Fruit fly (Drosophila melanogaster): Measurements from ENCODE around the gene Polr1C.
A peak's percentile ranks its signal among the peaks of the same experiment; 100 is the strongest.

DNA sequence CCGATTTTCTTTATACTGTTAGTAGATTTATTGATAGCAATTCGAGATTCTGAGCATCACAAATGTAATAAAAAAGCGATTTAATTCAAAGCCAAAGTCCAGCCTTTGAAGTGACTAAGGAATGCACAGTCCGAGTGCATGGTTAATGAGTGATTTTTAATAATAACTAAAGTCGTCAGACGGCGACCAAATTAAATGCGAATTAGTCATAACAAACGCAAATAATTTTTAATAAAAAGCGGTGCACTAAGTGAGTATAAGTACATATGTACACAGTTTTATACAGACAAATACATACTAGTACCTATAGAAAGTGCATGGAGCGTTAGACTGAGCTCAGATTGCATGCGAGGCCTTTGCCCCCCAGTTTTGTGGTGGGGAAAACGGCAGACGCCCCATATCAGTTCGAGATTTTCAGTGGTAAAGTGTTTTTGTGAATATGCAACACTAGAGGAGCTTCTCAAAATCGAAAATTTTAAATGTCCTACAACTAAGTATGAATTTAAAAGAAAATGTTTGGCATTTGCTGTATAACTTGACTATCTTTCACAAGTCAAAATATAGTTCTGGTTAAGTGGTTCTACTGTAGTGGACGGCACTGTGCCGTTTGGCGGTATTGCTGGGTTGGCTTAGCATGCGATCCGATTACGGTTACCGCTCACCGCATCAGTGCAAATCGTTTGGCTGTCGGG, 34.1 kb downstream of the Polr1C start:
- TF ChIP-seq CG8301 (tag; optimal IDR thresholded peaks at IDR 0.05) (peak; percentile 16), CG13204 (GFP tag; optimal IDR thresholded peaks at IDR 0.05) (no peak), Ets98B (GFP tag; IDR thresholded peaks at IDR 0.05) (peak; percentile 75), CG34367 (tag; optimal IDR thresholded peaks at IDR 0.05) (no peak), CG4496 (GFP tag; IDR thresholded peaks at IDR 0.05) (peak; percentile 65; the same call in 2 of the 3 replicates), CG10348 (GFP tag; IDR thresholded peaks at IDR 0.05) (no peak), EcR (GFP tag; optimal IDR thresholded peaks at IDR 0.05) (no peak), fd96Ca (GFP tag; IDR thresholded peaks at IDR 0.05) (peak; percentile 57; the same call in 1 of the 3 replicates), CG32121 (GFP tag; IDR thresholded peaks at IDR 0.05) (peak; percentile 49; the same call in 1 of the 2 replicates), CG12605 (GFP tag; IDR thresholded peaks at IDR 0.05) (peak; percentile 60; the same call in 1 of the 2 replicates), Pif1B (GFP tag; optimal IDR thresholded peaks at IDR 0.05) (no peak), CG17806 (tag; optimal IDR thresholded peaks at IDR 0.05) (no peak)
